Worm (Caenorhabditis elegans): Measurements from ENCODE around the gene F18A11.2.

DNA sequence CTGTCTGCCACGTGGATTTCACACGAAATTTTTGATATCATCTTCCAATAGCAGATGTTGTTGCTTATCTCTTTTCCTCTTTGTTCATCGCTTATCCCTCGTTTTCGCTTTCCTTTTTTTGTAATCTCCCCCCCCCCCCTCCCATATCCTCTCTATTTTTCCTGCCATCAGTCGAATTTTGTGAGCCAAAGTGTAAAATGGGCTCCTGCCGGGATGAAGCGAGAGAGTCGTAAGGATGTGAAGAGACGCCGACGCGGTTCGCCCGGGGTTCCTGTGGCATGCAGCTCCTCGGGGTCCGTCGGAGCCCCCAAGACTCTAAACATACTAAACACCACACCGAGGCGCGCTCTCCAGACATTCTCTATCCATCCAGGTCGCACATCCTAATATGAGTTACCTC, 25.1 kb downstream of the F18A11.2 start, which contains the start of gene zyx-1:
- TF ChIP-seq unc-62 (GFP tag; optimal IDR thresholded peaks at IDR 0.05) (no peak), sdz-38 (tag; optimal IDR thresholded peaks at IDR 0.05) (no peak), let-607 (tag; optimal IDR thresholded peaks at IDR 0.05) (no peak), D2030.7 (GFP tag; IDR thresholded peaks at IDR 0.05) (no peak), B0336.3 (GFP tag; IDR thresholded peaks at IDR 0.05) (no peak), lin-35 (GFP tag; optimal IDR thresholded peaks at IDR 0.05) (no peak), K11D2.4 (GFP tag; IDR thresholded peaks at IDR 0.05) (no peak), athp-1 (tag; optimal IDR thresholded peaks at IDR 0.05) (no peak), cebp-2 (GFP tag; IDR thresholded peaks at IDR 0.05) (no peak), ama-1 (optimal IDR thresholded peaks at IDR 0.05) (no peak), ama-1 (GFP tag; optimal IDR thresholded peaks at IDR 0.05) (no peak)

All from whole organism, young adult.